Fruit fly (Drosophila melanogaster) whole organism, wandering third instar larva: ENCODE data around the gene CG5708.

ENCODE experiments used
- Dfd ChIP-seq: fragments of >200 bp; optimal IDR thresholded peaks from 2 replicates; lab custom pipeline; 2017; ENCODE audit warnings: missing biosample characterization, missing genetic modification characterization
- GATAd ChIP-seq: sonication (Bioruptor generic); optimal IDR thresholded peaks from 2 replicates; lab custom pipeline; 2016; ENCODE audit warnings: missing biosample characterization, missing genetic modification characterization
- HLH106 ChIP-seq: fragments of 200-800 bp; optimal IDR thresholded peaks from 3 replicates; lab custom pipeline; 2019; ENCODE audit warnings: missing biosample characterization, mild to moderate bottlenecking, missing genetic modification characterization, moderate library complexity
- Hnf4 ChIP-seq: fragments of 200-800 bp; sonication (Bioruptor generic); optimal IDR thresholded peaks from 2 replicates; lab custom pipeline; 2016; ENCODE audit warnings: missing biosample characterization, mild to moderate bottlenecking, missing genetic modification characterization
- Hr78 ChIP-seq: fragments of >200 bp; optimal IDR thresholded peaks from 2 replicates; lab custom pipeline; 2017; ENCODE audit warnings: missing biosample characterization, missing genetic modification characterization
- Hr83 ChIP-seq: fragments of 200-300 bp; sonication (Bioruptor generic); optimal IDR thresholded peaks from 2 replicates; lab custom pipeline; 2016; ENCODE audit warnings: missing biosample characterization, mild to moderate bottlenecking, missing genetic modification characterization, moderate library complexity; ENCODE audit not compliant: poor library complexity, severe bottlenecking
- Jra ChIP-seq: sonication (Bioruptor generic); optimal IDR thresholded peaks from 2 replicates; lab custom pipeline; 2016; ENCODE audit warnings: missing biosample characterization, missing genetic modification characterization
- Myc ChIP-seq: fragments of >200 bp; optimal IDR thresholded peaks from 2 replicates; lab custom pipeline; 2017
- OdsH ChIP-seq: fragments of 200-800 bp; sonication (Bioruptor generic); optimal IDR thresholded peaks from 2 replicates; lab custom pipeline; 2016; ENCODE audit warnings: missing biosample characterization, mild to moderate bottlenecking, missing genetic modification characterization
- Rel ChIP-seq, 2 experiments: fragments of 200-800 bp; sonication (Bioruptor generic) in 1 of 2; optimal IDR thresholded peaks; 2 replicates in 1 of 2; 3 replicates in 1 of 2; lab custom pipeline; 2016 to 2019; ENCODE audit warnings: mild to moderate bottlenecking in 2 of 2, missing biosample characterization in 2 of 2, missing genetic modification characterization in 2 of 2, moderate library complexity in 1 of 2
- br ChIP-seq: fragments of 200-800 bp; sonication (Bioruptor generic); optimal IDR thresholded peaks from 2 replicates; lab custom pipeline; 2016; ENCODE audit warnings: missing biosample characterization, missing genetic modification characterization
- dl ChIP-seq, 2 experiments: fragments of 175-275, 200-275 bp in 1 of 2; fragments of 200-275 bp in 1 of 2; sonication (Bioruptor generic); optimal IDR thresholded peaks; lab custom pipeline; 2018; ENCODE audit warnings: mild to moderate bottlenecking in 2 of 2, missing biosample characterization in 2 of 2, missing genetic modification characterization in 2 of 2, moderate library complexity in 2 of 2; ENCODE audit not compliant: partially characterized antibody in 2 of 2, insufficient read depth in 1 of 2
- dsf ChIP-seq: sonication (Bioruptor generic); optimal IDR thresholded peaks from 2 replicates; lab custom pipeline; 2016; ENCODE audit warnings: missing biosample characterization, missing genetic modification characterization, borderline replicate concordance
- ey ChIP-seq: fragments of 200-800 bp; sonication (Bioruptor generic); optimal IDR thresholded peaks from 2 replicates; lab custom pipeline; 2016; ENCODE audit warnings: missing biosample characterization, missing genetic modification characterization
- fru ChIP-seq: fragments of 200-800 bp; sonication (Bioruptor generic); optimal IDR thresholded peaks from 3 replicates; lab custom pipeline; 2016; ENCODE audit warnings: missing biosample characterization, mild to moderate bottlenecking, missing genetic modification characterization
- h ChIP-seq: fragments of 200-800 bp; sonication (Bioruptor generic); optimal IDR thresholded peaks from 3 replicates; lab custom pipeline; 2016; ENCODE audit warnings: missing biosample characterization, mild to moderate bottlenecking, missing genetic modification characterization
- psq ChIP-seq: fragments of 200-800 bp; sonication (Bioruptor generic); optimal IDR thresholded peaks from 3 replicates; lab custom pipeline; 2017; ENCODE audit warnings: missing biosample characterization, mild to moderate bottlenecking, missing genetic modification characterization, moderate library complexity
- rgr ChIP-seq: fragments of 200-800 bp; sonication (Bioruptor generic); optimal IDR thresholded peaks from 3 replicates; lab custom pipeline; 2016; ENCODE audit warnings: missing biosample characterization, mild to moderate bottlenecking, missing genetic modification characterization
- sage ChIP-seq: fragments of 200-800 bp; sonication (Bioruptor generic); optimal IDR thresholded peaks from 2 replicates; lab custom pipeline; 2016; ENCODE audit warnings: missing biosample characterization, mild to moderate bottlenecking, missing genetic modification characterization
- sv ChIP-seq: fragments of 200-800 bp; sonication (Bioruptor generic); optimal IDR thresholded peaks from 3 replicates; lab custom pipeline; 2016; ENCODE audit warnings: missing biosample characterization, missing genetic modification characterization
- usp ChIP-seq: fragments of >200 bp; optimal IDR thresholded peaks from 2 replicates; lab custom pipeline; 2017; ENCODE audit warnings: missing biosample characterization, missing genetic modification characterization

CG5708 gene

DNA sequence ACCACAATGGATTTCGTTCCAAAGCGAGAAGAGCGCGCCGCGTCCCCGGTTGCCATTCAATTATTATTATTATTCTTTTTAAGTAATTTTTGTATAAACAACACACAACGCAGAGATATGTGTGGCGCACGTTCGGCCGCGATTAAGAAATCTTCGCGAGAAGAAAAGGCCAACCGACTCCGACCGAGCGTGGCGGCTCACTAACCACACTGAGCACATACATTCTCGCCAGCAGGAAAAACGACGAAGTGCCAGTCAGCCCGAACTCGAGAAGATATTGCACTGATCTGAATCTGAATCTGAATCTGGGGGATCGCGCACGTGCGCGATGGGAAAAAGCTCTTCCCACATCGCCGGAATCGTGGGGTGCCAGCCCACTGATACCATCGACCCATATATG, 27.7 kb downstream of the CG5708 start, which contains the start of gene Sur:
Gene Sur, minus strand, starts transcription at position 207 of the 400 bp plus-strand sequence.
- TF ChIP-seq br (no peak), Myc (lab: Kevin White, UChicago) (no peak), sv (no peak), ey (GFP tag; lab: Kevin White, UChicago) (no peak), Dfd (GFP tag; lab: Kevin White, UChicago) (no peak), h (GFP tag; lab: Kevin White, UChicago) (no peak), psq (GFP tag; lab: Kevin White, UChicago) (no peak), Hnf4 (GFP tag; lab: Kevin White, UChicago) (no peak), dl (GFP tag; optimal IDR thresholded peaks at IDR 0.05; lab: Kevin White, UChicago; ENCODE audit: insufficient read depth in 1 of 2, partially characterized antibody in 2 of 2) (no peak), rgr (GFP tag; lab: Kevin White, UChicago) (no peak), Rel (GFP tag; optimal IDR thresholded peaks at IDR 0.05; lab: Kevin White, UChicago) (no peak), Rel (tag; optimal IDR thresholded peaks at IDR 0.05; lab: Kevin White, UChicago) (no peak), sage (GFP tag; lab: Kevin White, UChicago) (no peak), fru (no peak), GATAd (no peak)
- TF ChIP-seq, all 38 proteins: peak for 0

DNA sequence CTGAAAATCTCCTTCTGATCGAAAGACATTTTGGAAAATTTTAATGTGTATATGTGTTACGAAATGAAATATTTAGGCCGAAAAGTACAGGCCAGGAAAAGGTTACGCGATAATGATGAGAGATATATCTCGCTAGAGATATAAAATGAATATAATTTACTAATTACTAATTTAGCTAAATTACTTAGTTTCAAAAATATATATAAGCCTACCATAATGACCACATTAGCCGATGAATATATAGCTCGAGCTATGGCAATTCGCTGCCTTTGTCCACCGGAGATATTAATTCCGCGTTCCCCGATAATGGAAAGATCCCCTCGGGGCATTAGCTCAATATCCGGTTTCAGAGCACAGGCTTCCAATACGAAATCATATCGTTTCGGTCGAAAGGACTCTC, 35.2 kb downstream of the CG5708 start, which contains the start of gene Fum4:
Gene Fum4, minus strand, starts transcription at position 101 of the 400 bp plus-strand sequence.
- no peak for TF ChIP-seq dsf (GFP tag; lab: Kevin White, UChicago)

DNA sequence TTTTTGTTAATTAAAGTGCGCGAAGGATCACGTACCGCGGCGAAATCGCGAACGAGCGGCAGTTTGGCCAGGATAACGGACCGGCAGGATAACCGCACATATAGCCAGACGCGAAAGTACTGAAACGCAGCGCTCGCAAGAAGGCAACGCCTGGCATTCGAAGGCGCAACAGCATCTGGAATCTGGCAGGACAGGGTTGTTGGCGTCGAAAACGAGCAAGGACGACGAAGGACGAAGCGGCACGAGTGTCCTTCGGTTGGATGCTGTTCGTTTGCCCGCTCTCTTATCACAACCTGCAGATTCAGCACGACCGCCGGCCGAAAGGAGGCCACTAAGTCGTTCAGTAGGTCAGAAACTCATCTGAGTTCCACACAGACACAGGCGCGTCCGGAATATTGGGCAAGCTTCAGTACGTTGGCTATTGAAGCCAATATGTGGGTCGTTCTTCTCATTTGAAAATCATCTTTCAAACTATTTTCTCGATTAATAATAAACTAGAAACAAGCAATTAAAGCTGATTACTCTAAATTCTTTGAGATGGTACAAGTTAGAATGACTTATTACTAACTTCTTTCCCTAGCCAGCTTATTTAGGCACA, 46.3 kb downstream of the CG5708 start, which contains the start of gene CG44153:
Gene CG44153, minus strand, starts transcription at position 75 of the 598 bp plus-strand sequence.
- no peak for TF ChIP-seq Jra (GFP tag; lab: Kevin White, UChicago)
- no peak for TF ChIP-seq Hr83 (GFP tag; lab: Kevin White, UChicago)
- TF ChIP-seq usp (GFP tag; lab: Kevin White, UChicago) = no peak
- no peak for TF ChIP-seq rgr (GFP tag; lab: Kevin White, UChicago)
- TF ChIP-seq sv = no peak
- no peak for TF ChIP-seq OdsH (GFP tag; lab: Kevin White, UChicago)
- no peak for TF ChIP-seq HLH106
- no peak for TF ChIP-seq Hr78 (GFP tag; lab: Kevin White, UChicago)
- TF ChIP-seq, all 38 proteins: peak for 0
